Worm (Caenorhabditis elegans): Measurements from ENCODE around the gene ZK381.2.

ZK381.2 gene

DNA sequence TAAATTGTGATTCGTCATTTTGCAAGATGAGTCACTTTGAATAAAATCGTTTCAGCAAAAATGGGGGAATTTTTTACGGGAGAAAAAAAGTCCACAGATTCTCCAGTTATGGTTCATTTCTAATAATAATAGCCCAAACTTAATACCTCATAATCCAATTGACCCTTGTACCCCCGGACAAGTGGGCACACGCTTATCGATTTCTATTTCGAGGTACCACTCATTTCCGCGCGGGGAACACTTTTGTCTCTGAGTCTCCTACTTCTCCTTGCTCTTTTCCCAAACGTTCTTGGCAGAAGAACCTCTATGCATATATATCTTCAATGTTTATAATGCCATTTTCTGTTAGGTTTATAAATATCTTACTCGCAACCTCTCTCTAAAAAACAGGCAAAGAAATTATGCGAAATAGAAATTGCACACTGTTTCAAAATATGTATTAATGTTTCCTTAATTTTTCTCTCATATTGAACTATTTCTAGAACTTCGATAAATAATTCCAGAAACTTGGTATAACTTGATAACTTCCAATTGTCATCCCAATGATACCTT, 51.9 kb downstream of the ZK381.2 start, which contains the start of gene gldi-4:
gldi-4 (plus strand) TSS at position 502 of the 552 bp plus-strand sequence.
- TF ChIP-seq pag-3 (tag; optimal IDR thresholded peaks at IDR 0.05; ENCODE audit: borderline replicate concordance, insufficient read depth): no peak
- TF ChIP-seq fos-1 (tag; optimal IDR thresholded peaks at IDR 0.05): no peak
- no peak for TF ChIP-seq nhr-20 (tag; optimal IDR thresholded peaks at IDR 0.05)
- TF ChIP-seq lsy-2 (tag; optimal IDR thresholded peaks at IDR 0.05): no peak
- no peak for TF ChIP-seq skn-1 (tag; optimal IDR thresholded peaks at IDR 0.05)

Measured in whole organism, L1 larva.